Fruit fly (Drosophila melanogaster) whole organism, wandering third instar larva: ENCODE results near the gene CycB3.

ENCODE experiments used
- Hnf4 ChIP-seq: fragments of 200-800 bp; sonication (Bioruptor generic); optimal IDR thresholded peaks from 2 replicates; lab custom pipeline; 2016; ENCODE audit warnings: missing biosample characterization, mild to moderate bottlenecking, missing genetic modification characterization
- Hr78 ChIP-seq: fragments of >200 bp; optimal IDR thresholded peaks from 2 replicates; lab custom pipeline; 2017; ENCODE audit warnings: missing biosample characterization, missing genetic modification characterization
- h ChIP-seq: fragments of 200-800 bp; sonication (Bioruptor generic); optimal IDR thresholded peaks from 3 replicates; lab custom pipeline; 2016; ENCODE audit warnings: missing biosample characterization, mild to moderate bottlenecking, missing genetic modification characterization
- lola ChIP-seq: fragments of >200 bp; optimal IDR thresholded peaks from 2 replicates; lab custom pipeline; 2017; ENCODE audit warnings: missing biosample characterization, missing genetic modification characterization
- pan ChIP-seq: fragments of >200 bp; optimal IDR thresholded peaks from 2 replicates; lab custom pipeline; 2017
- psq ChIP-seq: fragments of 200-800 bp; sonication (Bioruptor generic); optimal IDR thresholded peaks from 3 replicates; lab custom pipeline; 2017; ENCODE audit warnings: missing biosample characterization, mild to moderate bottlenecking, missing genetic modification characterization, moderate library complexity
- rgr ChIP-seq: fragments of 200-800 bp; sonication (Bioruptor generic); optimal IDR thresholded peaks from 3 replicates; lab custom pipeline; 2016; ENCODE audit warnings: missing biosample characterization, mild to moderate bottlenecking, missing genetic modification characterization
- sv ChIP-seq: fragments of 200-800 bp; sonication (Bioruptor generic); optimal IDR thresholded peaks from 3 replicates; lab custom pipeline; 2016; ENCODE audit warnings: missing biosample characterization, missing genetic modification characterization
- tai ChIP-seq: sonication (Bioruptor generic); optimal IDR thresholded peaks from 2 replicates; lab custom pipeline; 2016; ENCODE audit warnings: missing biosample characterization, missing genetic modification characterization

- TF ChIP-seq Hr78 (GFP tag; lab: Kevin White, UChicago) (no peak), Hnf4 (GFP tag; lab: Kevin White, UChicago) (no peak), psq (no peak), sv (GFP tag; lab: Kevin White, UChicago) (no peak), tai (GFP tag; lab: Kevin White, UChicago) (no peak), lola (GFP tag; lab: Kevin White, UChicago) (no peak), h (GFP tag; lab: Kevin White, UChicago) (no peak), pan (lab: Kevin White, UChicago) (no peak), rgr (GFP tag; lab: Kevin White, UChicago) (no peak)
Measured at dm6 chr3R:24878655-24879054, 8.0 kb upstream of the CycB3 start.
